Worm (Caenorhabditis elegans) whole organism, L3 larva: ENCODE data around the gene clec-158.

Experiments used
- R02D3.7 ChIP-seq: fragments of 150-350 bp; optimal IDR thresholded peaks from 2 replicates; lab custom pipeline; 2014; ENCODE audit warnings: missing biosample characterization, missing genetic modification characterization
- aly-2 ChIP-seq: fragments of 150-350 bp; optimal IDR thresholded peaks from 2 replicates; lab custom pipeline; 2014; ENCODE audit warnings: missing biosample characterization, missing genetic modification characterization
- ama-1 ChIP-seq: fragments of 150-350 bp; optimal IDR thresholded peaks from 2 replicates; lab custom pipeline; 2018
- ceh-28 ChIP-seq: fragments of 150-350 bp; optimal IDR thresholded peaks from 2 replicates; lab custom pipeline; 2014; ENCODE audit warnings: missing biosample characterization, missing genetic modification reagents, missing genetic modification characterization
- ceh-9 ChIP-seq: sonication (generic microtip); optimal IDR thresholded peaks from 2 replicates; lab custom pipeline; 2018; ENCODE audit warnings: missing biosample characterization, missing genetic modification characterization
- daf-12 ChIP-seq: fragments of 150-350 bp; optimal IDR thresholded peaks from 2 replicates; lab custom pipeline; 2014; ENCODE audit warnings: missing biosample characterization, missing genetic modification reagents, missing genetic modification characterization
- egl-27 ChIP-seq: sonication (generic microtip); optimal IDR thresholded peaks from 4 replicates; lab custom pipeline; 2017; ENCODE audit warnings: missing biosample characterization, missing genetic modification reagents, missing genetic modification characterization
- egl-5 ChIP-seq: fragments of 150-350 bp; optimal IDR thresholded peaks from 2 replicates; lab custom pipeline; 2017; ENCODE audit warnings: missing biosample characterization, missing genetic modification reagents, missing genetic modification characterization, inconsistent platforms
- elt-1 ChIP-seq: fragments of 150-350 bp; optimal IDR thresholded peaks from 2 replicates; lab custom pipeline; 2014; ENCODE audit warnings: missing biosample characterization, missing genetic modification characterization
- elt-2 ChIP-seq: sonication (generic microtip); optimal IDR thresholded peaks from 2 replicates; lab custom pipeline; 2016; ENCODE audit warnings: missing genetic modification reagents, mild to moderate bottlenecking, missing genetic modification characterization, missing compliant biosample characterization
- elt-3 ChIP-seq, 3 experiments: fragments of 150-350 bp in 1 of 3; sonication (generic microtip) in 2 of 3; optimal IDR thresholded peaks; 2 replicates in 2 of 3; 4 replicates in 1 of 3; lab custom pipeline; 2014 to 2017; ENCODE audit warnings: missing biosample characterization in 3 of 3, missing genetic modification characterization in 3 of 3
- eor-1 ChIP-seq, 2 experiments: fragments of 150-350 bp; optimal IDR thresholded peaks; 2 replicates each; lab custom pipeline; 2014 to 2018; ENCODE audit warnings: missing biosample characterization in 2 of 2, missing genetic modification characterization in 2 of 2
- fkh-2 ChIP-seq: fragments of 150-350 bp; optimal IDR thresholded peaks from 2 replicates; lab custom pipeline; 2014; ENCODE audit warnings: missing biosample characterization, missing genetic modification reagents, missing genetic modification characterization
- fos-1 ChIP-seq: fragments of 150-350 bp; optimal IDR thresholded peaks from 2 replicates; lab custom pipeline; 2014; ENCODE audit warnings: missing biosample characterization, missing genetic modification characterization
- jun-1 ChIP-seq: fragments of 150-350 bp; optimal IDR thresholded peaks from 2 replicates; lab custom pipeline; 2014; ENCODE audit warnings: missing biosample characterization, missing genetic modification reagents, missing genetic modification characterization
- lin-15B ChIP-seq: fragments of 150-350 bp; optimal IDR thresholded peaks from 2 replicates; lab custom pipeline; 2014; ENCODE audit warnings: missing biosample characterization, missing genetic modification characterization
- lin-39 ChIP-seq: fragments of 150-350 bp; optimal IDR thresholded peaks from 2 replicates; lab custom pipeline; 2018; ENCODE audit warnings: missing biosample characterization, missing genetic modification reagents, missing genetic modification characterization
- lsy-12 ChIP-seq: sonication (generic microtip); optimal IDR thresholded peaks from 2 replicates; lab custom pipeline; 2016; ENCODE audit warnings: mild to moderate bottlenecking, missing genetic modification characterization, missing compliant biosample characterization
- mdl-1 ChIP-seq: fragments of 150-350 bp; optimal IDR thresholded peaks from 2 replicates; lab custom pipeline; 2014; ENCODE audit warnings: missing biosample characterization, missing genetic modification characterization
- mml-1 ChIP-seq: fragments of 150-350 bp; sonication (generic microtip); optimal IDR thresholded peaks from 3 replicates; lab custom pipeline; 2014; ENCODE audit warnings: missing biosample characterization, missing genetic modification characterization
- nfya-1 ChIP-seq: sonication (generic microtip); optimal IDR thresholded peaks from 2 replicates; lab custom pipeline; 2017; ENCODE audit warnings: missing genetic modification characterization, mild to moderate bottlenecking, missing compliant biosample characterization, antibody characterized with exemption, moderate library complexity; ENCODE audit not compliant: insufficient read depth
- nhr-11 ChIP-seq: fragments of 150-350 bp; optimal IDR thresholded peaks from 2 replicates; lab custom pipeline; 2014; ENCODE audit warnings: missing biosample characterization, missing genetic modification characterization
- nhr-12 ChIP-seq: fragments of 150-350 bp; optimal IDR thresholded peaks from 2 replicates; lab custom pipeline; 2014; ENCODE audit warnings: missing biosample characterization, missing genetic modification characterization
- nhr-23 ChIP-seq: fragments of 150-350 bp; optimal IDR thresholded peaks from 2 replicates; lab custom pipeline; 2014; ENCODE audit warnings: missing biosample characterization, missing genetic modification reagents, missing genetic modification characterization
- nhr-237 ChIP-seq: fragments of 150-350 bp; optimal IDR thresholded peaks from 2 replicates; lab custom pipeline; 2014; ENCODE audit warnings: missing biosample characterization, missing genetic modification characterization
- nhr-25 ChIP-seq: sonication (generic microtip); optimal IDR thresholded peaks from 2 replicates; lab custom pipeline; 2017; ENCODE audit warnings: missing biosample characterization, missing genetic modification characterization
- nhr-43 ChIP-seq: sonication (generic microtip); optimal IDR thresholded peaks from 2 replicates; lab custom pipeline; 2016; ENCODE audit warnings: mild to moderate bottlenecking, missing genetic modification characterization, missing compliant biosample characterization; ENCODE audit not compliant: poor library complexity, severe bottlenecking
- nhr-76 ChIP-seq: fragments of 150-350 bp; sonication (generic microtip); optimal IDR thresholded peaks from 5 replicates; lab custom pipeline; 2014; ENCODE audit warnings: missing biosample characterization, missing genetic modification characterization
- pha-4 ChIP-seq: fragments of 150-350 bp; optimal IDR thresholded peaks from 2 replicates; lab custom pipeline; 2014; ENCODE audit warnings: missing biosample characterization, missing genetic modification reagents, missing genetic modification characterization
- pqm-1 ChIP-seq: fragments of 150-350 bp; optimal IDR thresholded peaks from 2 replicates; lab custom pipeline; 2017; ENCODE audit warnings: missing biosample characterization, missing genetic modification characterization, inconsistent platforms
- sea-2 ChIP-seq: fragments of 150-350 bp; sonication (generic microtip); optimal IDR thresholded peaks from 4 replicates; lab custom pipeline; 2014; ENCODE audit warnings: missing biosample characterization, missing genetic modification reagents, missing genetic modification characterization
- skn-1 ChIP-seq: fragments of 150-350 bp; optimal IDR thresholded peaks from 2 replicates; lab custom pipeline; 2014; ENCODE audit warnings: missing biosample characterization, missing genetic modification characterization
- snpc-4 ChIP-seq: fragments of 150-350 bp; optimal IDR thresholded peaks from 2 replicates; lab custom pipeline; 2014; ENCODE audit warnings: missing biosample characterization, missing genetic modification characterization
- tbx-2 ChIP-seq: sonication (generic microtip); optimal IDR thresholded peaks from 2 replicates; lab custom pipeline; 2016; ENCODE audit warnings: mild to moderate bottlenecking, missing genetic modification characterization, missing compliant biosample characterization
- zag-1 ChIP-seq: fragments of 150-350 bp; optimal IDR thresholded peaks from 2 replicates; lab custom pipeline; 2014; ENCODE audit warnings: missing biosample characterization, missing genetic modification characterization
- ztf-11 ChIP-seq: fragments of 150-350 bp; optimal IDR thresholded peaks from 2 replicates; lab custom pipeline; 2014; ENCODE audit warnings: missing biosample characterization, missing genetic modification characterization
- ztf-4 ChIP-seq: fragments of 150-350 bp; optimal IDR thresholded peaks from 2 replicates; lab custom pipeline; 2014; ENCODE audit warnings: missing biosample characterization, missing genetic modification characterization

Gene clec-158

ce11 chrIII:6869268-6869667, 9.9 kb upstream of the clec-158 start, which contains the start of the genes cra-1 and kbp-1:
Gene cra-1 (minus strand): TSS chrIII:6869460.
Gene kbp-1 (plus strand): TSS chrIII:6869633.
- no peak for TF ChIP-seq pqm-1
- TF ChIP-seq lin-15B, result peak; percentile 34
- TF ChIP-seq pha-4, result peak; percentile 52
- peak; percentile 64 for TF ChIP-seq egl-5 (tag; lab: Kevin White, UChicago)
- TF ChIP-seq nhr-23 (tag; lab: Kevin White, UChicago), result peak; percentile 30
- no peak for TF ChIP-seq aly-2 (tag; lab: Kevin White, UChicago)
- peak; percentile 32 for TF ChIP-seq snpc-4 (tag; lab: Kevin White, UChicago)
- no peak for TF ChIP-seq ztf-11 (tag; lab: Kevin White, UChicago)
- TF ChIP-seq ceh-9 (tag; lab: Kevin White, UChicago), result no peak
- TF ChIP-seq mdl-1 (tag; lab: Kevin White, UChicago), result no peak
- no peak for TF ChIP-seq nhr-12
- peak; percentile 22 for TF ChIP-seq lin-39 (tag; lab: Kevin White, UChicago)
- peak; percentile 5 for TF ChIP-seq elt-2 (tag; lab: Kevin White, UChicago)
- TF ChIP-seq nfya-1, result peak; percentile 52
- no peak for TF ChIP-seq nhr-25 (tag; lab: Kevin White, UChicago)
- peak; percentile 37 for TF ChIP-seq skn-1 (tag; lab: Kevin White, UChicago)

- TF ChIP-seq ceh-28 (tag; lab: Kevin White, UChicago) (peak; percentile 69), elt-3 (tag; optimal IDR thresholded peaks at IDR 0.05; lab: Kevin White, UChicago) (peak in 2 of 3 experiments; percentile 47 to 50), ztf-4 (tag; lab: Kevin White, UChicago) (no peak), daf-12 (tag; lab: Kevin White, UChicago) (no peak), fkh-2 (tag; lab: Kevin White, UChicago) (no peak), R02D3.7 (tag; lab: Kevin White, UChicago) (no peak), snpc-4 (tag; lab: Kevin White, UChicago) (no peak), mml-1 (no peak), nhr-11 (no peak), elt-2 (tag; lab: Kevin White, UChicago) (peak; percentile 73), lsy-12 (tag; lab: Kevin White, UChicago) (no peak), nfya-1 (peak; percentile 21), jun-1 (tag; lab: Kevin White, UChicago) (no peak), egl-5 (tag; lab: Kevin White, UChicago) (no peak), egl-27 (no peak), eor-1 (tag; optimal IDR thresholded peaks at IDR 0.05; lab: Kevin White, UChicago) (no peak), zag-1 (tag; lab: Kevin White, UChicago) (no peak), ceh-9 (tag; lab: Kevin White, UChicago) (no peak), fos-1 (tag; lab: Kevin White, UChicago) (no peak), nhr-12 (no peak), nhr-23 (tag; lab: Kevin White, UChicago) (peak; percentile 15), ama-1 (lab: Kevin White, UChicago) (no peak), pqm-1 (peak; percentile 60), nhr-43 (tag; lab: Kevin White, UChicago) (no peak), sea-2 (GFP tag; lab: Kevin White, UChicago) (no peak), pha-4 (peak; percentile 75), skn-1 (tag; lab: Kevin White, UChicago) (no peak), tbx-2 (tag; lab: Kevin White, UChicago) (no peak), nhr-237 (tag; lab: Kevin White, UChicago) (no peak), elt-1 (tag; lab: Kevin White, UChicago) (no peak)
Observed at ce11 chrIII:6863901-6864300, 4.5 kb upstream of the clec-158 start, which contains the start of gene sma-3. Gene sma-3 (minus strand): TSS chrIII:6863968.

- TF ChIP-seq lin-39 (tag; lab: Kevin White, UChicago) (no peak), elt-2 (tag; lab: Kevin White, UChicago) (peak; percentile 77), nhr-23 (tag; lab: Kevin White, UChicago) (peak; percentile 63), nhr-76 (no peak), mdl-1 (tag; lab: Kevin White, UChicago) (peak; percentile 14), skn-1 (tag; lab: Kevin White, UChicago) (peak; percentile 31), pha-4 (peak; percentile 79), lin-15B (peak; percentile 29), nhr-12 (no peak), pqm-1 (peak; percentile 79), nfya-1 (peak; percentile 33), jun-1 (tag; lab: Kevin White, UChicago) (peak; percentile 81), ceh-28 (tag; lab: Kevin White, UChicago) (peak; percentile 36), nhr-25 (tag; lab: Kevin White, UChicago) (peak; percentile 3)
Observed at ce11 chrIII:6857390-6857848, 2.0 kb downstream of the clec-158 start.
